Fruit fly (Drosophila melanogaster) S2 (cell line): Measurements from ENCODE around the gene beat-Ic.

Experiments
- CG8478 ChIP-seq: fragments of >200 bp; optimal IDR thresholded peaks from 2 replicates; lab custom pipeline; 2018
- CTCF ChIP-seq, 2 experiments: fragments of >200 bp; optimal IDR thresholded peaks; 2 replicates each; lab custom pipeline; 2018

dm6 chr2L:16041727-16042126 is 41.6 kb downstream of the beat-Ic start, which contains the start of the genes BicC and CG45084:
- TF ChIP-seq CG8478 (no peak), CTCF (optimal IDR thresholded peaks at IDR 0.05; lab: Kevin White, UChicago) (no peak)
